Worm (Caenorhabditis elegans) whole organism, mixed stage, embryonic: ENCODE results near the gene Y66D12A.19.

Source experiments
- ceh-39 ChIP-seq: fragments of 150-350 bp; optimal IDR thresholded peaks from 2 replicates; lab custom pipeline; 2014; ENCODE audit warnings: missing biosample characterization, missing genetic modification characterization
- cnd-1 ChIP-seq: fragments of 200-800 bp; sonication (Bioruptor generic); optimal IDR thresholded peaks from 2 replicates; lab custom pipeline; 2018; ENCODE audit warnings: mild to moderate bottlenecking, missing genetic modification characterization, missing compliant biosample characterization
- nhr-237 ChIP-seq: fragments of 150-350 bp; optimal IDR thresholded peaks from 2 replicates; lab custom pipeline; 2014; ENCODE audit warnings: missing biosample characterization, missing genetic modification characterization
- nhr-28 ChIP-seq: fragments of 150-350 bp; optimal IDR thresholded peaks from 2 replicates; lab custom pipeline; 2014; ENCODE audit warnings: missing biosample characterization, missing genetic modification characterization
- snpc-4 ChIP-seq: fragments of 150-350 bp; optimal IDR thresholded peaks from 2 replicates; lab custom pipeline; 2014; ENCODE audit warnings: missing biosample characterization, missing genetic modification characterization
- ztf-11 ChIP-seq: fragments of 150-350 bp; optimal IDR thresholded peaks from 2 replicates; lab custom pipeline; 2014; ENCODE audit warnings: missing biosample characterization, missing genetic modification characterization

- no peak for TF ChIP-seq snpc-4 (tag; lab: Kevin White, UChicago)
- TF ChIP-seq nhr-237 (tag; lab: Kevin White, UChicago) = no peak
- no peak for TF ChIP-seq nhr-28
- no peak for TF ChIP-seq ztf-11
- TF ChIP-seq cnd-1 (tag; lab: Kevin White, UChicago) = no peak
- TF ChIP-seq ceh-39 (tag; lab: Kevin White, UChicago) = no peak
Measured at ce11 chrIII:11544947-11545346, 36.1 kb downstream of the Y66D12A.19 start.
